Fruit fly (Drosophila melanogaster): ENCODE measurements around the gene CG14252.

- TF ChIP-seq sage (GFP tag; optimal IDR thresholded peaks at IDR 0.05) (no peak), Hr78 (GFP tag; optimal IDR thresholded peaks at IDR 0.05) (no peak), CG32264 (GFP tag; optimal IDR thresholded peaks at IDR 0.05) (no peak), usp (GFP tag; optimal IDR thresholded peaks at IDR 0.05) (no peak), Dfd (GFP tag; optimal IDR thresholded peaks at IDR 0.05) (no peak), psq (GFP tag; optimal IDR thresholded peaks at IDR 0.05) (no peak), pan (optimal IDR thresholded peaks at IDR 0.05) (no peak)
These were observed 8.1 kb downstream of the CG14252 start for dm6 chr3R:26953478-26953874.

Data from whole organism, wandering third instar larva.